Worm (Caenorhabditis elegans) whole organism, L4 larva: ENCODE results near the gene F49C12.7.
A peak's percentile ranks its signal among the peaks of the same experiment; 100 is the strongest.

ENCODE experiments used
- F26F4.8 ChIP-seq: fragments of 200-800 bp; sonication (Bioruptor generic); conservative IDR thresholded peaks from 2 replicates; pipeline ENCODE4 v1.3.6; 2022; ENCODE audit warnings: missing genetic modification characterization, missing compliant biosample characterization
- T20F7.1 ChIP-seq: fragments of 200-800 bp; sonication (Bioruptor generic); optimal IDR thresholded peaks from 2 replicates; lab custom pipeline; 2018; ENCODE audit warnings: mild to moderate bottlenecking, missing genetic modification characterization, missing compliant biosample characterization
- T26A8.4 ChIP-seq: fragments of 200-800 bp; sonication (Bioruptor generic); IDR thresholded peaks from 2 replicates; pipeline ENCODE4 v1.3.6; 2022; ENCODE audit warnings: missing genetic modification characterization, missing compliant biosample characterization
- aly-2 ChIP-seq: sonication (generic microtip); optimal IDR thresholded peaks from 2 replicates; lab custom pipeline; 2018; ENCODE audit warnings: missing biosample characterization, missing genetic modification characterization
- ama-1 ChIP-seq: fragments of 150-350 bp; optimal IDR thresholded peaks from 2 replicates; lab custom pipeline; 2014; ENCODE audit warnings: inconsistent platforms, mixed read lengths
- arid-1 ChIP-seq: fragments of 200-800 bp; sonication (Bioruptor generic); conservative IDR thresholded peaks from 2 replicates; pipeline ENCODE4 v1.3.6; 2022; ENCODE audit warnings: missing genetic modification reagents, missing genetic modification characterization, missing compliant biosample characterization
- ceh-28 ChIP-seq: fragments of 150-350 bp; optimal IDR thresholded peaks from 2 replicates; lab custom pipeline; 2014; ENCODE audit warnings: missing biosample characterization, missing genetic modification reagents, missing genetic modification characterization
- ceh-62 ChIP-seq: sonication (generic microtip); optimal IDR thresholded peaks from 2 replicates; lab custom pipeline; 2017; ENCODE audit warnings: missing biosample characterization, missing genetic modification characterization
- daf-16 ChIP-seq, 3 experiments: sonication (generic microtip); optimal IDR thresholded peaks; 2 replicates each; lab custom pipeline; 2016 to 2017; ENCODE audit warnings: missing genetic modification characterization in 3 of 3, missing genetic modification reagents in 3 of 3, mild to moderate bottlenecking in 2 of 3, missing compliant biosample characterization in 2 of 3, missing biosample characterization in 1 of 3, moderate library complexity in 1 of 3
- dmd-6 ChIP-seq: fragments of 200-800 bp; sonication (Bioruptor generic); IDR thresholded peaks from 2 replicates; pipeline ENCODE4 v1.3.6; 2022; ENCODE audit warnings: missing genetic modification reagents, missing genetic modification characterization, missing compliant biosample characterization
- dmd-9 ChIP-seq: fragments of 200-800 bp; sonication (Bioruptor generic); IDR thresholded peaks from 2 replicates; pipeline ENCODE4 v1.3.6; 2022; ENCODE audit warnings: missing genetic modification reagents, missing genetic modification characterization, missing compliant biosample characterization
- dpl-1 ChIP-seq: fragments of 150-350 bp; optimal IDR thresholded peaks from 2 replicates; lab custom pipeline; 2014; ENCODE audit warnings: missing biosample characterization, missing genetic modification reagents, missing genetic modification characterization
- duxl-1 ChIP-seq: sonication (generic microtip); optimal IDR thresholded peaks from 2 replicates; lab custom pipeline; 2016; ENCODE audit warnings: mild to moderate bottlenecking, missing genetic modification characterization, moderate library complexity, missing compliant biosample characterization; ENCODE audit not compliant: poor library complexity
- dve-1 ChIP-seq: sonication (generic microtip); optimal IDR thresholded peaks from 2 replicates; lab custom pipeline; 2017; ENCODE audit warnings: antibody characterized with exemption, mild to moderate bottlenecking, missing genetic modification characterization, missing compliant biosample characterization; ENCODE audit not compliant: insufficient read depth
- gei-8 ChIP-seq: fragments of 200-800 bp; sonication (Bioruptor generic); optimal IDR thresholded peaks from 2 replicates; lab custom pipeline; 2018; ENCODE audit warnings: mild to moderate bottlenecking, missing genetic modification characterization, missing compliant biosample characterization
- hlh-11 ChIP-seq: fragments of 200-800 bp; sonication (Bioruptor generic); optimal IDR thresholded peaks from 2 replicates; lab custom pipeline; 2018; ENCODE audit warnings: mild to moderate bottlenecking, missing genetic modification characterization, missing compliant biosample characterization
- hlh-30 ChIP-seq: sonication (generic microtip); optimal IDR thresholded peaks from 2 replicates; lab custom pipeline; 2017; ENCODE audit warnings: antibody characterized with exemption, mild to moderate bottlenecking, missing genetic modification characterization, missing compliant biosample characterization; ENCODE audit not compliant: insufficient read depth
- jun-1 ChIP-seq: fragments of 150-350 bp; optimal IDR thresholded peaks from 2 replicates; lab custom pipeline; 2014; ENCODE audit warnings: missing biosample characterization, missing genetic modification reagents, missing genetic modification characterization
- lin-1 ChIP-seq: fragments of 200-800 bp; sonication (Bioruptor generic); IDR thresholded peaks from 2 replicates; pipeline ENCODE4 v1.3.6; 2022; ENCODE audit warnings: missing genetic modification reagents, missing genetic modification characterization, missing compliant biosample characterization
- lin-29 ChIP-seq: fragments of 200-800 bp; sonication (Bioruptor generic); IDR thresholded peaks from 2 replicates; pipeline ENCODE4 v1.3.6; 2022; ENCODE audit warnings: missing genetic modification reagents, missing genetic modification characterization, missing compliant biosample characterization
- lin-38 ChIP-seq: fragments of 200-800 bp; sonication (Bioruptor generic); IDR thresholded peaks from 2 replicates; pipeline ENCODE4 v1.3.6; 2022; ENCODE audit warnings: missing genetic modification reagents, missing genetic modification characterization, missing compliant biosample characterization
- lsy-2 ChIP-seq, 2 experiments: fragments of 150-350 bp in 1 of 2; sonication (generic microtip) in 1 of 2; optimal IDR thresholded peaks; 2 replicates each; lab custom pipeline; 2014 to 2017; ENCODE audit warnings: missing biosample characterization in 2 of 2, missing genetic modification characterization in 2 of 2
- madf-5 ChIP-seq, 2 experiments: fragments of 200-800 bp; sonication (Bioruptor generic); IDR thresholded peaks; 2 replicates each; pipeline ENCODE4 v1.3.6; 2022; ENCODE audit warnings: missing compliant biosample characterization in 2 of 2, missing genetic modification characterization in 2 of 2
- madf-9 ChIP-seq: fragments of 200-800 bp; sonication (Bioruptor generic); conservative IDR thresholded peaks from 2 replicates; pipeline ENCODE4 v1.3.6; 2022; ENCODE audit warnings: missing genetic modification reagents, missing genetic modification characterization, missing compliant biosample characterization
- mep-1 ChIP-seq: fragments of 150-350 bp; sonication (generic microtip); optimal IDR thresholded peaks from 3 replicates; lab custom pipeline; 2014; ENCODE audit warnings: missing biosample characterization, missing genetic modification characterization
- nhr-10 ChIP-seq: fragments of 150-350 bp; optimal IDR thresholded peaks from 2 replicates; lab custom pipeline; 2014; ENCODE audit warnings: missing biosample characterization, missing genetic modification characterization
- nhr-102 ChIP-seq: sonication (generic microtip); optimal IDR thresholded peaks from 2 replicates; lab custom pipeline; 2016; ENCODE audit warnings: mild to moderate bottlenecking, missing genetic modification characterization, moderate library complexity, missing compliant biosample characterization
- nhr-28 ChIP-seq: fragments of 150-350 bp; optimal IDR thresholded peaks from 2 replicates; lab custom pipeline; 2014; ENCODE audit warnings: missing biosample characterization, missing genetic modification characterization
- nhr-42 ChIP-seq: fragments of 200-800 bp; sonication (Bioruptor generic); IDR thresholded peaks from 2 replicates; pipeline ENCODE4 v1.3.6; 2022; ENCODE audit warnings: missing genetic modification characterization, missing compliant biosample characterization
- nhr-77 ChIP-seq: fragments of 150-350 bp; optimal IDR thresholded peaks from 2 replicates; lab custom pipeline; 2014; ENCODE audit warnings: missing biosample characterization, missing genetic modification characterization
- pha-4 ChIP-seq, 2 experiments: fragments of 150-350 bp in 1 of 2; fragments of 200-800 bp in 1 of 2; sonication (Bioruptor generic) in 1 of 2; IDR thresholded peaks in 1 of 2; optimal IDR thresholded peaks in 1 of 2; 2 replicates each; pipeline versions ENCODE4 v1.3.6 to Lab custom; 2014 to 2022; ENCODE audit warnings: missing genetic modification characterization in 2 of 2, missing genetic modification reagents in 2 of 2, missing biosample characterization in 1 of 2, missing compliant biosample characterization in 1 of 2
- php-3 ChIP-seq: fragments of 200-800 bp; sonication (Bioruptor generic); IDR thresholded peaks from 2 replicates; pipeline ENCODE4 v1.3.6; 2022; ENCODE audit warnings: missing genetic modification reagents, missing genetic modification characterization, missing compliant biosample characterization
- pqm-1 ChIP-seq: sonication (generic microtip); optimal IDR thresholded peaks from 2 replicates; lab custom pipeline; 2017; ENCODE audit warnings: missing biosample characterization, missing genetic modification characterization
- tra-1 ChIP-seq: fragments of 200-800 bp; sonication (Bioruptor generic); IDR thresholded peaks from 2 replicates; pipeline ENCODE4 v1.3.6; 2022; ENCODE audit warnings: missing genetic modification reagents, missing genetic modification characterization, missing compliant biosample characterization
- zfp-3 ChIP-seq: fragments of 200-800 bp; sonication (Bioruptor generic); conservative IDR thresholded peaks from 2 replicates; pipeline ENCODE4 v1.3.6; 2022; ENCODE audit warnings: missing genetic modification reagents, missing genetic modification characterization, missing compliant biosample characterization
- zip-2 ChIP-seq: fragments of 150-350 bp; optimal IDR thresholded peaks from 2 replicates; lab custom pipeline; 2014; ENCODE audit warnings: missing biosample characterization, missing genetic modification characterization

Gene F49C12.7

DNA sequence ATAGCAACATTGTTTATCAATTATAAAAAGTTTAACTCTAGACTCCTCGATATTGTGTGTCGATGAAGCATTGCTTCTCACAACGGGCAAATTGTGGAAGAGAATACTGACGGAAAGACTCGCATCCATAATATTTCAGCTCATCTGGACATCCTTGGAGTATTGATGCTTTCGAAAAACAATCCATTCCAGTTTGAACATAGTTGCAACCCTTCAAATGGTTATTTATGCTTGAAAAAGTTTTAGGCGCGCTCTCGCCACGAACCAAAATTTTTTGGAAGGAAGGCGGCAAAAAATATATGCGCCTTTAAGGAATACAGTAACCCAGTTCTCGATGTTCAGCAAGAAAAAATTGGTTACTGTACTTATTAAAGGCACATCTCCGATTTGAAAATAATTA is 9.8 kb upstream of the F49C12.7 start:
- 0 out of 2 replicates have a peak, but pooled peaks have one; percentile 26 for TF ChIP-seq lin-38 (GFP tag; lab: Robert Waterston, UW)
- peak; percentile 6 for TF ChIP-seq gei-8 (GFP tag; lab: Kevin White, UChicago)
- TF ChIP-seq dve-1 (tag; lab: Kevin White, UChicago), result peak; percentile 0
- TF ChIP-seq F26F4.8 (GFP tag; lab: Robert Waterston, UW), result no peak
- 0 out of 2 replicates have a peak, but pooled peaks have one; percentile 7 for TF ChIP-seq php-3 (GFP tag; lab: Robert Waterston, UW)
- no peak for TF ChIP-seq madf-9
- TF ChIP-seq ama-1, result peak; percentile 6
- no peak for TF ChIP-seq madf-5 (GFP tag; IDR thresholded peaks at IDR 0.05; lab: Robert Waterston, UW)
- no peak for TF ChIP-seq lin-1
- TF ChIP-seq T20F7.1 (GFP tag; lab: Kevin White, UChicago), result peak; percentile 37
- TF ChIP-seq aly-2 (tag; lab: Kevin White, UChicago), result no peak
- TF ChIP-seq nhr-42 (GFP tag; lab: Robert Waterston, UW), result 0 out of 2 replicates have a peak, but pooled peaks have one; percentile 12
- peak; percentile 54; the same call in 1 of the 2 replicates for TF ChIP-seq T26A8.4
- no peak for TF ChIP-seq dmd-9
- peak; percentile 41 for TF ChIP-seq duxl-1 (tag; lab: Kevin White, UChicago)
- TF ChIP-seq nhr-102 (tag; lab: Kevin White, UChicago), result peak; percentile 25
- TF ChIP-seq lin-29 (GFP tag; lab: Robert Waterston, UW), result no peak
- TF ChIP-seq pha-4 (GFP tag; IDR thresholded peaks at IDR 0.05; lab: Robert Waterston, UW), result no peak
- no peak for TF ChIP-seq pha-4 (tag; optimal IDR thresholded peaks at IDR 0.05; lab: Kevin White, UChicago)
- TF ChIP-seq arid-1 (GFP tag; lab: Robert Waterston, UW), result 0 out of 2 replicates have a peak, but pooled peaks have one; percentile 10
- TF ChIP-seq jun-1, result no peak

DNA sequence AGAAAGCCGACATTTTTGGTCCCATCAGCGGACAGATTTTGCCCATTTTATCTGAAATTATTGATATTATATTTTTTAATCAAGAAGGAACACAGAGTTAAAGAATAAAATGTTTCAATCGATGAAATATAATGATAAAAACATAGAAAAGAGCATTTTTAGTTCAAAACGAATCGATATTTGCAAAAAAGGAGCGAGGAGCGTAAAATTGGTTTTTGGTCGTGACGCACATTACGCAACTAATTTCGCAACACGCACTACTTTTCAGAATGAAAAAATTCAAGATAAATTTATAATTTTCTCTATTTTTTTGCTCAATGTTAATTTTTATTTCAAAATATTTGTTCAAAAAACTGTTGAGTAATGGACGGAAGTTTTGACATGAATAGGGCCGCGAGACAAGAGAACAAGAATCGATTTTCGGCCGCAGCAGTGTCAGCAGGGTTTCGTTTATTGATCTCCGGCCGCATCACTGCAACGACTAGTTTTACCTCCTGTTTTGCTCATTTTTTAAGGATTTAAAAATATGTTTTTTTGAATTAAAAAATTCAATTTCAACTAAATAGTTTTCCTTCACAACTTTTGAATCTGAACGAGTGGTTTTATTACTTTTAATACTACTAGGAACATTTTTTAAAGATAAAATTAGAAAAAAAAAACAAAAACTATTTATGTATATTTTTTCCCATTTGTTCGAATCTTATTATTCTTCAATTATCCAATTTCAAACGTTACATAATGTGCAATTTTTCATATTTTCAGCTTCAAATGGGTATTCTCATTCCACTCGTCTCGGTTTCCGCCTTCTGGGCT is 8.5 kb upstream of the F49C12.7 start, which contains the start of the genes F49C12.12 and vha-17:
F49C12.12 (minus strand) TSS at position 51 of the 813 bp plus-strand sequence.
vha-17 (plus strand) TSS at position 763 of the 813 bp plus-strand sequence.
- TF ChIP-seq lsy-2 (tag; optimal IDR thresholded peaks at IDR 0.05; lab: Kevin White, UChicago) (peak in 1 of 2 experiments; percentile 56), T20F7.1 (GFP tag; lab: Kevin White, UChicago) (peak; percentile 70), nhr-28 (tag; lab: Kevin White, UChicago) (peak; percentile 19), nhr-77 (peak; percentile 74), daf-16 (GFP tag; optimal IDR thresholded peaks at IDR 0.05; lab: Kevin White, UChicago) (no peak), daf-16 (tag; optimal IDR thresholded peaks at IDR 0.05; lab: Kevin White, UChicago) (peak; percentile 55), ceh-28 (tag; lab: Kevin White, UChicago) (peak; percentile 6), dpl-1 (peak; percentile 7), tra-1 (GFP tag; lab: Robert Waterston, UW) (no peak), zfp-3 (no peak), hlh-11 (tag; lab: Kevin White, UChicago) (peak; percentile 79), lin-38 (GFP tag; lab: Robert Waterston, UW) (peak; percentile 26; the same call in 1 of the 2 replicates), mep-1 (tag; lab: Kevin White, UChicago) (peak; percentile 43), lin-1 (no peak), dve-1 (tag; lab: Kevin White, UChicago) (peak; percentile 42), zip-2 (tag; lab: Kevin White, UChicago) (no peak), nhr-10 (tag; lab: Kevin White, UChicago) (no peak), dmd-6 (GFP tag; lab: Robert Waterston, UW) (peak; percentile 51), hlh-30 (tag; lab: Kevin White, UChicago) (peak; percentile 66), ceh-62 (tag; lab: Kevin White, UChicago) (no peak), pqm-1 (tag; lab: Kevin White, UChicago) (peak; percentile 33)
